Fruit fly (Drosophila melanogaster) S2 (cell line): ENCODE results near the gene CG11983.

Experiments used
- CG8478 ChIP-seq: fragments of >200 bp; optimal IDR thresholded peaks from 2 replicates; lab custom pipeline; 2018
- CTCF ChIP-seq, 2 experiments: fragments of >200 bp; optimal IDR thresholded peaks; 2 replicates each; lab custom pipeline; 2018

- TF ChIP-seq CTCF (optimal IDR thresholded peaks at IDR 0.05; lab: Kevin White, UChicago), result no peak
- no peak for TF ChIP-seq CG8478
These were observed 26.7 kb upstream of the CG11983 start for dm6 chr3R:8981209-8981996.
